Worm (Caenorhabditis elegans): ENCODE data around the gene ctl-1.
"Not testable (repeated sequence)": the region's sequence is repeated elsewhere in the genome, so short reads cannot be mapped to it uniquely, and the experiment has no call there.

ctl-1 gene

ce11 chrII:14349356-14349923, 43.4 kb upstream of the ctl-1 start, which contains the start of the genes Y54G11A.17, lin-7 and elof-1 (continued):
- TF ChIP-seq unc-55 (GFP tag; optimal IDR thresholded peaks at IDR 0.05), result peak; percentile 98
- TF ChIP-seq mbf-1 (tag; optimal IDR thresholded peaks at IDR 0.05), result no peak
- peak; percentile 12 for TF ChIP-seq ceh-82 (tag; optimal IDR thresholded peaks at IDR 0.05)
- TF ChIP-seq unc-39 (tag; optimal IDR thresholded peaks at IDR 0.05), result no peak
- TF ChIP-seq nhr-21 (tag; optimal IDR thresholded peaks at IDR 0.05), result peak; percentile 78

- not testable (repeated sequence) for TF ChIP-seq R02D3.7, nhr-129, fos-1 (tag; optimal IDR thresholded peaks at IDR 0.05)
These were observed 40.2 kb upstream of the ctl-1 start, which contains the start of gene Y54G11A.9 for ce11 chrII:14346243-14346642. Gene Y54G11A.9, minus strand, starts transcription at chrII:14346438.

ce11 chrII:14344166-14344565, 38.1 kb upstream of the ctl-1 start, which contains the start of gene ddl-3:
Gene ddl-3, minus strand, starts transcription at chrII:14344454.
- not testable (repeated sequence) for TF ChIP-seq lin-11, unc-39, crh-2 (tag; optimal IDR thresholded peaks at IDR 0.05)

- TF ChIP-seq nhr-129 (tag; optimal IDR thresholded peaks at IDR 0.05), result no peak
- no peak for TF ChIP-seq lin-13 (GFP tag; optimal IDR thresholded peaks at IDR 0.05)
- TF ChIP-seq lin-11 (tag; optimal IDR thresholded peaks at IDR 0.05), result no peak
These were observed 15.2 kb upstream of the ctl-1 start for ce11 chrII:14321225-14321624.

ce11 chrII:14319227-14319626, 13.2 kb upstream of the ctl-1 start:
- no peak for TF ChIP-seq crh-2 (tag; optimal IDR thresholded peaks at IDR 0.05)
- no peak for TF ChIP-seq R02D3.7 (tag; optimal IDR thresholded peaks at IDR 0.05)
- TF ChIP-seq ama-1 (optimal IDR thresholded peaks at IDR 0.05), result no peak
- no peak for TF ChIP-seq ztf-1 (GFP tag; conservative IDR thresholded peaks at IDR 0.05)
- TF ChIP-seq sma-9 (GFP tag; optimal IDR thresholded peaks at IDR 0.05), result no peak
- no peak for TF ChIP-seq sma-9 (tag; optimal IDR thresholded peaks at IDR 0.05)

- TF ChIP-seq ztf-1 (GFP tag; conservative IDR thresholded peaks at IDR 0.05), result no peak
- TF ChIP-seq C34F6.9 (tag; optimal IDR thresholded peaks at IDR 0.05), result no peak
- no peak for TF ChIP-seq lin-13 (GFP tag; optimal IDR thresholded peaks at IDR 0.05)
- no peak for TF ChIP-seq nhr-77 (tag; optimal IDR thresholded peaks at IDR 0.05)
- TF ChIP-seq snpc-4 (tag; optimal IDR thresholded peaks at IDR 0.05), result no peak
These were observed 12.0 kb upstream of the ctl-1 start, which contains the start of gene Y54G11A.14 for ce11 chrII:14318027-14318426. Gene Y54G11A.14, plus strand, starts transcription at chrII:14318158.

- TF ChIP-seq dmd-4 (tag; optimal IDR thresholded peaks at IDR 0.05) (no peak), nhr-10 (tag; optimal IDR thresholded peaks at IDR 0.05) (no peak), nhr-77 (tag; optimal IDR thresholded peaks at IDR 0.05) (no peak), nhr-23 (tag; optimal IDR thresholded peaks at IDR 0.05) (no peak), nhr-6 (tag; optimal IDR thresholded peaks at IDR 0.05) (no peak), unc-62 (GFP tag; optimal IDR thresholded peaks at IDR 0.05) (no peak), nhr-25 (tag; optimal IDR thresholded peaks at IDR 0.05) (no peak), nhr-21 (tag; optimal IDR thresholded peaks at IDR 0.05) (no peak), ZK546.5 (tag; optimal IDR thresholded peaks at IDR 0.05) (no peak), elt-1 (tag; optimal IDR thresholded peaks at IDR 0.05) (no peak), lin-13 (GFP tag; optimal IDR thresholded peaks at IDR 0.05) (no peak), blmp-1 (tag; optimal IDR thresholded peaks at IDR 0.05; ENCODE audit: insufficient read depth) (no peak), F13H6.1 (tag; optimal IDR thresholded peaks at IDR 0.05) (no peak), crh-2 (tag; optimal IDR thresholded peaks at IDR 0.05) (no peak), elt-3 (tag; optimal IDR thresholded peaks at IDR 0.05) (no peak), nhr-12 (tag; optimal IDR thresholded peaks at IDR 0.05) (no peak), unc-55 (GFP tag; optimal IDR thresholded peaks at IDR 0.05) (no peak), nhr-237 (tag; optimal IDR thresholded peaks at IDR 0.05) (no peak), peb-1 (tag; optimal IDR thresholded peaks at IDR 0.05) (no peak), ceh-16 (tag; optimal IDR thresholded peaks at IDR 0.05) (no peak)
These were observed 6.1 kb upstream of the ctl-1 start for ce11 chrII:14312182-14312581.
